Worm (Caenorhabditis elegans) whole organism, early embryonic: ENCODE measurements around the gene nex-1.

Experiments
- B0310.2 ChIP-seq: sonication (generic microtip); optimal IDR thresholded peaks from 2 replicates; lab custom pipeline; 2016; ENCODE audit warnings: mild to moderate bottlenecking, missing genetic modification characterization, missing compliant biosample characterization
- F13C5.2 ChIP-seq: sonication (generic microtip); optimal IDR thresholded peaks from 2 replicates; lab custom pipeline; 2017; ENCODE audit warnings: mild to moderate bottlenecking, missing genetic modification characterization, inconsistent platforms, missing compliant biosample characterization
- aly-1 ChIP-seq: sonication (generic microtip); optimal IDR thresholded peaks from 2 replicates; lab custom pipeline; 2016; ENCODE audit warnings: missing genetic modification characterization, missing compliant biosample characterization
- ama-1 ChIP-seq: fragments of 150-350 bp; optimal IDR thresholded peaks from 2 replicates; lab custom pipeline; 2014
- ceh-13 ChIP-seq: fragments of 200-800 bp; sonication (Bioruptor generic); optimal IDR thresholded peaks from 2 replicates; lab custom pipeline; 2018; ENCODE audit warnings: mild to moderate bottlenecking, missing genetic modification characterization, missing compliant biosample characterization
- ceh-36 ChIP-seq: sonication (generic microtip); optimal IDR thresholded peaks from 2 replicates; lab custom pipeline; 2016; ENCODE audit warnings: missing genetic modification characterization, inconsistent platforms, missing compliant biosample characterization
- flt-1 ChIP-seq: fragments of 200-800 bp; sonication (Bioruptor generic); IDR thresholded peaks from 2 replicates; pipeline ENCODE4 v1.3.6; 2022; ENCODE audit warnings: missing genetic modification characterization, missing compliant biosample characterization
- hnd-1 ChIP-seq: sonication (generic microtip); optimal IDR thresholded peaks from 2 replicates; lab custom pipeline; 2016; ENCODE audit warnings: missing genetic modification characterization, missing compliant biosample characterization
- pes-1 ChIP-seq: fragments of 200-800 bp; sonication (Bioruptor generic); IDR thresholded peaks from 2 replicates; pipeline ENCODE4 v1.3.6; 2022; ENCODE audit warnings: missing genetic modification reagents, missing genetic modification characterization, missing compliant biosample characterization
- scrt-1 ChIP-seq: fragments of 200-800 bp; sonication (Bioruptor generic); IDR thresholded peaks from 2 replicates; pipeline ENCODE4 v1.3.6; 2022; ENCODE audit warnings: missing genetic modification characterization, missing compliant biosample characterization
- sea-1 ChIP-seq: fragments of 200-800 bp; sonication (Bioruptor generic); conservative IDR thresholded peaks from 2 replicates; pipeline ENCODE4 v1.3.6; 2022; ENCODE audit warnings: missing genetic modification characterization, missing compliant biosample characterization
- tbx-37 ChIP-seq: fragments of 200-800 bp; sonication (Bioruptor generic); conservative IDR thresholded peaks from 2 replicates; pipeline ENCODE4 v1.3.6; 2022; ENCODE audit warnings: missing genetic modification reagents, missing genetic modification characterization, missing compliant biosample characterization
- tra-4 ChIP-seq: sonication (generic microtip); optimal IDR thresholded peaks from 2 replicates; lab custom pipeline; 2017; ENCODE audit warnings: missing genetic modification characterization, missing compliant biosample characterization

- TF ChIP-seq F13C5.2 (tag; lab: Kevin White, UChicago) (no peak), flt-1 (GFP tag; lab: Robert Waterston, UW) (no peak), ama-1 (no peak), tbx-37 (GFP tag; lab: Robert Waterston, UW) (no peak), ceh-36 (tag; lab: Kevin White, UChicago) (no peak), pes-1 (GFP tag; lab: Robert Waterston, UW) (no peak), tra-4 (tag; lab: Kevin White, UChicago) (no peak), sea-1 (no peak), scrt-1 (no peak), hnd-1 (tag; lab: Kevin White, UChicago) (no peak), aly-1 (tag; lab: Kevin White, UChicago) (no peak), B0310.2 (no peak), ceh-13 (GFP tag; lab: Kevin White, UChicago) (no peak)
Measured at ce11 chrIII:5228839-5229238, 3.4 kb downstream of the nex-1 start.
